Worm (Caenorhabditis elegans): ENCODE measurements around the gene hacl-1.

DNA sequence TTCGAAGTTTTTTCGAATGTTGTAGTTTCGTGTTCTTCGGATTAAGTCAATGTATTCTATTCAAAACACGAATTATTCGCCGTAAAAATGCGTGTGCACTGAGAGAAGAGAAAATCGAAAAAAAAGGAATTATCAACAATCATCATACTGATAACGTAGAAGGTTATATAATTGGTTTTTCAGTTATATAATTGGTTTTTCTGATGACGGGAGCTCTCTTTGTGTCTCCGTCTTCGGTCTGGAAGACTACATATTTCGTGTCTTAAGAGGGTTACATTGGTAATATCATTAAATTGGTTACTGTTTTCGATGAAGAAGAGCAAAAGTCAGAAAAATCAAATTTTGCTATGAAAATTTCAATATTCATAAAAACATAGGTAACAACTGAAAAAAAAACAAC is 32.9 kb downstream of the hacl-1 start:
- TF ChIP-seq lsy-2 (tag; optimal IDR thresholded peaks at IDR 0.05), result no peak
- no peak for TF ChIP-seq ztf-11 (tag; optimal IDR thresholded peaks at IDR 0.05)
- no peak for TF ChIP-seq skn-1 (tag; optimal IDR thresholded peaks at IDR 0.05)
- TF ChIP-seq unc-86 (tag; optimal IDR thresholded peaks at IDR 0.05), result no peak
- TF ChIP-seq snpc-4 (tag; optimal IDR thresholded peaks at IDR 0.05), result no peak
- no peak for TF ChIP-seq mdl-1 (tag; optimal IDR thresholded peaks at IDR 0.05)
- no peak for TF ChIP-seq pqm-1 (tag; optimal IDR thresholded peaks at IDR 0.05)
- TF ChIP-seq egl-27 (tag; optimal IDR thresholded peaks at IDR 0.05), result no peak
- TF ChIP-seq ama-1 (optimal IDR thresholded peaks at IDR 0.05), result no peak
- TF ChIP-seq nhr-11 (tag; optimal IDR thresholded peaks at IDR 0.05), result no peak
- TF ChIP-seq snu-23 (GFP tag; optimal IDR thresholded peaks at IDR 0.05), result no peak
- no peak for TF ChIP-seq lin-13 (GFP tag; optimal IDR thresholded peaks at IDR 0.05)
